Worm (Caenorhabditis elegans) whole organism, midembryonic: ENCODE data around the gene acs-9.

ENCODE experiments used
- cog-1 ChIP-seq: sonication (generic microtip); optimal IDR thresholded peaks from 2 replicates; lab custom pipeline; 2016; ENCODE audit warnings: missing genetic modification characterization, missing compliant biosample characterization
- flt-1 ChIP-seq: fragments of 200-800 bp; sonication (Bioruptor generic); IDR thresholded peaks from 2 replicates; pipeline ENCODE4 v1.3.6; 2022; ENCODE audit warnings: missing genetic modification characterization, missing compliant biosample characterization
- med-1 ChIP-seq: sonication (generic microtip); optimal IDR thresholded peaks from 2 replicates; lab custom pipeline; 2017; ENCODE audit warnings: missing genetic modification characterization, mild to moderate bottlenecking, missing compliant biosample characterization, antibody characterized with exemption, missing genetic modification reagents; ENCODE audit not compliant: insufficient read depth
- tab-1 ChIP-seq: fragments of 200-800 bp; sonication (Bioruptor generic); IDR thresholded peaks from 2 replicates; pipeline ENCODE4 v1.3.6; 2022; ENCODE audit warnings: missing genetic modification characterization, missing compliant biosample characterization
- ztf-23 ChIP-seq: fragments of 200-800 bp; sonication (Bioruptor generic); IDR thresholded peaks from 2 replicates; pipeline ENCODE4 v1.3.6; 2022; ENCODE audit warnings: missing genetic modification reagents, missing genetic modification characterization, missing compliant biosample characterization
- ztf-29 ChIP-seq: fragments of 200-800 bp; sonication (Bioruptor generic); IDR thresholded peaks from 2 replicates; pipeline ENCODE4 v1.3.6; 2022; ENCODE audit warnings: missing genetic modification reagents, missing genetic modification characterization, missing compliant biosample characterization

- no peak for TF ChIP-seq ztf-23 (GFP tag; lab: Robert Waterston, UW)
- no peak for TF ChIP-seq med-1 (GFP tag; lab: Kevin White, UChicago)
- TF ChIP-seq tab-1 (GFP tag; lab: Robert Waterston, UW): no peak
- no peak for TF ChIP-seq ztf-29 (GFP tag; lab: Robert Waterston, UW)
- no peak for TF ChIP-seq cog-1 (tag; lab: Kevin White, UChicago)
- TF ChIP-seq flt-1: no peak
Measured at ce11 chrX:16894577-16894976, 14.3 kb upstream of the acs-9 start, which contains the start of gene F39F10.2.
